Worm (Caenorhabditis elegans): ENCODE measurements around the gene Y53G8B.2.

Y53G8B.2 gene

DNA sequence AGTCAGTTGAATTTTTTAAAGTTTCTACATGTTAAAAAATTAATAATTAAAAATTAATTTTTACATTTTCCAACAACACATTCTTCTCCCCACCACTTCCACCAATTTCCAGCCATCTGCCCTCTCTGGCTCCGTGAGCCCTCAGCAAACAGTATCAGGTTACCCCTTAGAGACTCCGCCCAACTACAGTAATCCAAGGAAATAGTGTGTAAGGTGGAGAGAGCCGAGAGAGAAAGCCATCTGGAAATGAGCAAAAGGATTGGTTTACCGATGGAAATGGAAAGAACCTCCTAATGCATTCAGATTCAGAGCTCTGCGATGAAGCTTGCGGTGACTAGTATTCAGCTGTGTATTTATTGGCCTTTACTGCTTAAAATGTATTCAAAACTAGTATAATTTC, 36.5 kb upstream of the Y53G8B.2 start:
- TF ChIP-seq K12H6.12 (tag; optimal IDR thresholded peaks at IDR 0.05) (no peak), aptf-3 (GFP tag; IDR thresholded peaks at IDR 0.05) (no peak), hsf-1 (GFP tag; IDR thresholded peaks at IDR 0.05) (no peak), dox-1 (GFP tag; IDR thresholded peaks at IDR 0.05) (no peak), nfya-1 (tag; optimal IDR thresholded peaks at IDR 0.05; ENCODE audit: borderline replicate concordance, insufficient read depth) (no peak), sea-2 (GFP tag; IDR thresholded peaks at IDR 0.05) (no peak), hrde-1 (tag; optimal IDR thresholded peaks at IDR 0.05; ENCODE audit: borderline replicate concordance) (no peak), unc-130 (GFP tag; optimal IDR thresholded peaks at IDR 0.05) (no peak), Y53F4B.3 (GFP tag; IDR thresholded peaks at IDR 0.05) (no peak)

DNA sequence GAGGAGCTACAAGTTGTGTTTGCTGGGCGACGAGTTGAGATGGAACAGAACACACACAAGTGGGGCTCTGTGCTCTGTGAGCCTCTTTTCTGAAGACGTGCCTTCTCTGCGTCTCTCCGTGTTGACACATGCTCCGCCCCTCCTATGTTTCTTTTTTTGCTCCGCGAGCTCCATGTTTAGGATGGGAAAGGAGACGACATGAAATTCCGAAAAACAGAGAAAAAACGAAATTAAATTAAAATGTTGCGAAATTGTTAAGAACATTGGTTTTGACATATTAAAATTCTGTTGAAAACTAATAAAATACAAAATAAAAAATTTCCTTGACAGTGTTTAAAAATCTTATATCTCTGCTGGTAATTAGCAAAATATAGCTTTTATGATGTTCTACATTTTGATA, 35.4 kb upstream of the Y53G8B.2 start, which contains the start of gene mec-12:
mec-12 (minus strand) TSS at position 91 of the 400 bp plus-strand sequence.
- TF ChIP-seq zfh-2 (GFP tag; conservative IDR thresholded peaks at IDR 0.05) (0 out of 2 replicates have a peak, but pooled peaks have one; percentile 11), cebp-1 (GFP tag; IDR thresholded peaks at IDR 0.05) (no peak), cebp-1 (tag; optimal IDR thresholded peaks at IDR 0.05) (peak; percentile 75), dox-1 (GFP tag; IDR thresholded peaks at IDR 0.05) (no peak)

DNA sequence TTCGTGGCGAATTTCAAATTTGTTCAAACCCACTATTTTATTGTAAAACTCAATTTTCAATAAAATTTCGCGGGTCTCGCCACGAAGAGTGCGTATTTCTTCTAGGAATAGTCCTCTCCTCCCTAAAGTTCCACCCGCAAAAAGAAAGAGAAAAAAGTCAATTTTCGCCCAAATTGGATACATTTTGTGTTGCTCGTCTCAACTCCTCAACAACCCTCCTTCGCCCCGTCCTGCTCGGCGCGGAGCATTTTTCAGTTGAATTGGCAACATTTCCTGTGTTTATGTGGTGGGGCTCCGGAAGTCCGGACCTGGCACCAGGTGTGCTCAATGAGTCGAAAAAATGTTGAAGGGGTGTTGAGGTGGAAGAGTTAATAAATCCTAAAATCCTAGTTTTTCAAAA, 34.3 kb upstream of the Y53G8B.2 start:
- TF ChIP-seq snpc-3.4 (tag; optimal IDR thresholded peaks at IDR 0.05) (no peak), aptf-2 (GFP tag; conservative IDR thresholded peaks at IDR 0.05) (no peak), ets-4 (GFP tag; optimal IDR thresholded peaks at IDR 0.05) (no peak), ztf-6 (GFP tag; IDR thresholded peaks at IDR 0.05) (no peak), nhr-120 (GFP tag; IDR thresholded peaks at IDR 0.05) (no peak)

DNA sequence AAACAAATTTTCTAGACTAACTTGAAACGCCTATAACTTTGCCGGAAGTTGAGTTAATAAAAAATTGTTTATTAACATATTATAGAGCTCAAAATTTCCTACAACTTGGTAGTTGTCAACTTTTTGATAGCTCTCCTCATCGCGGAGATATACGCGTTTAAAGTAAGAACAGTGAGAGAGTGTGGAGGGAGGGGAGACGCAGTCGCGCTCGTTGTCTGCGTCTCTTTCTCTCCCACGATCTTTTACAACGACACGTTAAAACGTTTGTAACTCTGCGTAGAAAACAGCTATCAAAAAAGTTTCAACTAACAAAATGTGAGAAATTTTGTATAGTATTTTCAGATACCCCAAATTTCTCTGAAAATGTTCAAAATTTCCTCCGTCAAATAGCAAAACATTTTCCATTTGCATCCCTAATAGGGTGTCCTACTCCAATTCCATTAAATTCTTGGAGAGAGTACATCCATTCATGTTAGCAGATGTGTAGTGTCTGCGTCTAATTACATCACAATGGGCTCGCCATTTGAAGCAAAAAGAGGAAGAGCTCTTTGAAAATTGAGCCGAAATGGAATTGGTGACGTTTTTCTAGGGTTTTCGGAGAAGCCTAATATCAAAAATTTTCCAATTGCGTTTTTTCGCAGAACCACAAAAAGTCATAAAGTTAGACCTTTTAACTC, 32.7 kb upstream of the Y53G8B.2 start:
- TF ChIP-seq ceh-58 (GFP tag; IDR thresholded peaks at IDR 0.05) (no peak), hmg-1.2 (GFP tag; IDR thresholded peaks at IDR 0.05) (peak; percentile 57)

DNA sequence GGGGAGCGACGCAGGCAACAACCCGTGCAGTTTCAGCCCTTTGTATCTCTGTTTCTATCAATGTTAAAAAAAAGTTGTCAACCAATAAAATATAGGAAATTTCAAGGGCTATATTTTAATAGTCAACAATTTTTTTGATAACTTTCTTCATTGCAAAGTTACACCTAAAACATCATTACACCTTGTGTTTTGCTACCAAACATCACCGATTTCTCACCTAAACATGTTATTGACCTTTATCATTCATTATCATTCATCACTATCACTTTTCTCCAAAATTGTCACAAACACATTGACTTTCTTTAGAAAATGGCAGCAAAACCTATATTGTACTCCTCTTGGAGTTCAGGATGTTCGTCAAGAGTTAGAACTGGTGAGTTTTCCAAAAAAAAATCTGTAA, 25.3 kb upstream of the Y53G8B.2 start, which contains the start of gene Y53G8B.1:
Y53G8B.1 (plus strand) TSS at position 242 of the 400 bp plus-strand sequence.
- no peak for TF ChIP-seq lin-54 (GFP tag; optimal IDR thresholded peaks at IDR 0.05)
- TF ChIP-seq nfya-2 (GFP tag; IDR thresholded peaks at IDR 0.05) = no peak
- TF ChIP-seq repo-1 (tag; optimal IDR thresholded peaks at IDR 0.05) = no peak
- TF ChIP-seq let-607 (tag; optimal IDR thresholded peaks at IDR 0.05) = no peak
- TF ChIP-seq ztf-6 (GFP tag; IDR thresholded peaks at IDR 0.05) = no peak
- no peak for TF ChIP-seq lsy-27 (tag; optimal IDR thresholded peaks at IDR 0.05; ENCODE audit: borderline replicate concordance, insufficient read depth)
- no peak for TF ChIP-seq zfh-2 (GFP tag; conservative IDR thresholded peaks at IDR 0.05)
- TF ChIP-seq Y53G8AR.9 (GFP tag; conservative IDR thresholded peaks at IDR 0.05) = no peak
- no peak for TF ChIP-seq hmg-20 (GFP tag; IDR thresholded peaks at IDR 0.05)
- TF ChIP-seq snpc-1.3 (tag; optimal IDR thresholded peaks at IDR 0.05; ENCODE audit: insufficient read depth) = no peak
- no peak for TF ChIP-seq madf-3 (GFP tag; IDR thresholded peaks at IDR 0.05)

DNA sequence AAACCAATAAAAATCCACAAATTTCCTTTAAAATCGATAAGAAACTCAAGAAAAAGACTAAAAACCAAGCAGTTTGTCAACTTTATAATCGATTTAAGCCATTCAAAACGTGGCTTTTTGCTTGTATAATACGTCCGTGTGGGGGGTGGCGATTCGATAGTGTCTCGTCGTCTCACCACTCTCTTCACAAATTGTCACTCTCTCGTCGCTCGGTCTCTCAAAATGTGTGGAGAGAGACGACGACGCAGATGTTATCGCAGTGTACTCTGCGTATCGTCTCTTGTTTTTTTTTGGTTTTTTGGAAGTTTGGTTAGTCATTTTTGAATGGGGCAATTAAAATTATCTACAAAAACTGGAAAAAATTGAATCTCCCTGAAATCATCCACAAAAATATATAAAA, 23.9 kb upstream of the Y53G8B.2 start:
- no peak for TF ChIP-seq ZK185.1 (tag; optimal IDR thresholded peaks at IDR 0.05; ENCODE audit: poor library complexity, severe bottlenecking)
- TF ChIP-seq cebp-1 (GFP tag; IDR thresholded peaks at IDR 0.05) = no peak
- TF ChIP-seq cebp-1 (tag; optimal IDR thresholded peaks at IDR 0.05) = peak; percentile 25
- no peak for TF ChIP-seq athp-1 (tag; optimal IDR thresholded peaks at IDR 0.05)
- no peak for TF ChIP-seq sptf-2 (GFP tag; optimal IDR thresholded peaks at IDR 0.05)
- peak; percentile 75; the same call in 1 of the 2 replicates for TF ChIP-seq hmg-1.2 (GFP tag; IDR thresholded peaks at IDR 0.05)
- no peak for TF ChIP-seq ztf-28 (GFP tag; IDR thresholded peaks at IDR 0.05)
- TF ChIP-seq nhr-80 (tag; optimal IDR thresholded peaks at IDR 0.05) = peak; percentile 64
- TF ChIP-seq somi-1 (GFP tag; optimal IDR thresholded peaks at IDR 0.05) = no peak
- TF ChIP-seq F33H1.4 (GFP tag; IDR thresholded peaks at IDR 0.05) = no peak
- no peak for TF ChIP-seq nfya-1 (tag; optimal IDR thresholded peaks at IDR 0.05; ENCODE audit: borderline replicate concordance, insufficient read depth)
- no peak for TF ChIP-seq madf-3 (GFP tag; IDR thresholded peaks at IDR 0.05)
- no peak for TF ChIP-seq snpc-1.1 (tag; optimal IDR thresholded peaks at IDR 0.05; ENCODE audit: insufficient read depth)
- TF ChIP-seq attf-5 (GFP tag; optimal IDR thresholded peaks at IDR 0.05) = peak; percentile 27
- no peak for TF ChIP-seq pha-4 (tag; optimal IDR thresholded peaks at IDR 0.05)

Data from whole organism, young adult.